Worm (Caenorhabditis elegans) whole organism, L3 larva: ENCODE measurements around the gene T02B11.8.

ENCODE experiments used
- R02D3.7 ChIP-seq: fragments of 150-350 bp; optimal IDR thresholded peaks from 2 replicates; lab custom pipeline; 2014; ENCODE audit warnings: missing biosample characterization, missing genetic modification characterization
- ZK546.5 ChIP-seq: sonication (generic microtip); optimal IDR thresholded peaks from 2 replicates; lab custom pipeline; 2017; ENCODE audit warnings: missing biosample characterization, missing genetic modification characterization
- aly-2 ChIP-seq: fragments of 150-350 bp; optimal IDR thresholded peaks from 2 replicates; lab custom pipeline; 2014; ENCODE audit warnings: missing biosample characterization, missing genetic modification characterization
- ama-1 ChIP-seq: fragments of 150-350 bp; optimal IDR thresholded peaks from 2 replicates; lab custom pipeline; 2018
- ceh-28 ChIP-seq: fragments of 150-350 bp; optimal IDR thresholded peaks from 2 replicates; lab custom pipeline; 2014; ENCODE audit warnings: missing biosample characterization, missing genetic modification reagents, missing genetic modification characterization
- ceh-82 ChIP-seq: fragments of 150-350 bp; optimal IDR thresholded peaks from 2 replicates; lab custom pipeline; 2014; ENCODE audit warnings: missing biosample characterization, missing genetic modification characterization
- ceh-9 ChIP-seq: sonication (generic microtip); optimal IDR thresholded peaks from 2 replicates; lab custom pipeline; 2018; ENCODE audit warnings: missing biosample characterization, missing genetic modification characterization
- egl-27 ChIP-seq: sonication (generic microtip); optimal IDR thresholded peaks from 4 replicates; lab custom pipeline; 2017; ENCODE audit warnings: missing biosample characterization, missing genetic modification reagents, missing genetic modification characterization
- elt-1 ChIP-seq: fragments of 150-350 bp; optimal IDR thresholded peaks from 2 replicates; lab custom pipeline; 2014; ENCODE audit warnings: missing biosample characterization, missing genetic modification characterization
- elt-2 ChIP-seq: sonication (generic microtip); optimal IDR thresholded peaks from 2 replicates; lab custom pipeline; 2016; ENCODE audit warnings: missing genetic modification reagents, mild to moderate bottlenecking, missing genetic modification characterization, missing compliant biosample characterization
- elt-3 ChIP-seq, 3 experiments: fragments of 150-350 bp in 1 of 3; sonication (generic microtip) in 2 of 3; optimal IDR thresholded peaks; 2 replicates in 2 of 3; 4 replicates in 1 of 3; lab custom pipeline; 2014 to 2017; ENCODE audit warnings: missing biosample characterization in 3 of 3, missing genetic modification characterization in 3 of 3
- fkh-10 ChIP-seq: sonication (generic microtip); optimal IDR thresholded peaks from 2 replicates; lab custom pipeline; 2017; ENCODE audit warnings: missing biosample characterization, missing genetic modification reagents, missing genetic modification characterization
- fkh-2 ChIP-seq: fragments of 150-350 bp; optimal IDR thresholded peaks from 2 replicates; lab custom pipeline; 2014; ENCODE audit warnings: missing biosample characterization, missing genetic modification reagents, missing genetic modification characterization
- fos-1 ChIP-seq: fragments of 150-350 bp; optimal IDR thresholded peaks from 2 replicates; lab custom pipeline; 2014; ENCODE audit warnings: missing biosample characterization, missing genetic modification characterization
- hmg-11 ChIP-seq: sonication (generic microtip); optimal IDR thresholded peaks from 2 replicates; lab custom pipeline; 2016; ENCODE audit warnings: missing genetic modification characterization, missing compliant biosample characterization
- jun-1 ChIP-seq: fragments of 150-350 bp; optimal IDR thresholded peaks from 2 replicates; lab custom pipeline; 2014; ENCODE audit warnings: missing biosample characterization, missing genetic modification reagents, missing genetic modification characterization
- lin-15B ChIP-seq: fragments of 150-350 bp; optimal IDR thresholded peaks from 2 replicates; lab custom pipeline; 2014; ENCODE audit warnings: missing biosample characterization, missing genetic modification characterization
- lin-39 ChIP-seq: fragments of 150-350 bp; optimal IDR thresholded peaks from 2 replicates; lab custom pipeline; 2018; ENCODE audit warnings: missing biosample characterization, missing genetic modification reagents, missing genetic modification characterization
- lsy-12 ChIP-seq: sonication (generic microtip); optimal IDR thresholded peaks from 2 replicates; lab custom pipeline; 2016; ENCODE audit warnings: mild to moderate bottlenecking, missing genetic modification characterization, missing compliant biosample characterization
- mdl-1 ChIP-seq: fragments of 150-350 bp; optimal IDR thresholded peaks from 2 replicates; lab custom pipeline; 2014; ENCODE audit warnings: missing biosample characterization, missing genetic modification characterization
- nhr-11 ChIP-seq: fragments of 150-350 bp; optimal IDR thresholded peaks from 2 replicates; lab custom pipeline; 2014; ENCODE audit warnings: missing biosample characterization, missing genetic modification characterization
- nhr-12 ChIP-seq: fragments of 150-350 bp; optimal IDR thresholded peaks from 2 replicates; lab custom pipeline; 2014; ENCODE audit warnings: missing biosample characterization, missing genetic modification characterization
- nhr-23 ChIP-seq: fragments of 150-350 bp; optimal IDR thresholded peaks from 2 replicates; lab custom pipeline; 2014; ENCODE audit warnings: missing biosample characterization, missing genetic modification reagents, missing genetic modification characterization
- nhr-237 ChIP-seq: fragments of 150-350 bp; optimal IDR thresholded peaks from 2 replicates; lab custom pipeline; 2014; ENCODE audit warnings: missing biosample characterization, missing genetic modification characterization
- nhr-25 ChIP-seq: sonication (generic microtip); optimal IDR thresholded peaks from 2 replicates; lab custom pipeline; 2017; ENCODE audit warnings: missing biosample characterization, missing genetic modification characterization
- nhr-28 ChIP-seq: fragments of 150-350 bp; optimal IDR thresholded peaks from 2 replicates; lab custom pipeline; 2014; ENCODE audit warnings: missing biosample characterization, missing genetic modification characterization
- nhr-76 ChIP-seq: fragments of 150-350 bp; sonication (generic microtip); optimal IDR thresholded peaks from 5 replicates; lab custom pipeline; 2014; ENCODE audit warnings: missing biosample characterization, missing genetic modification characterization
- nhr-77 ChIP-seq: fragments of 150-350 bp; optimal IDR thresholded peaks from 2 replicates; lab custom pipeline; 2014; ENCODE audit warnings: missing biosample characterization, missing genetic modification characterization
- pha-4 ChIP-seq: fragments of 150-350 bp; optimal IDR thresholded peaks from 2 replicates; lab custom pipeline; 2014; ENCODE audit warnings: missing biosample characterization, missing genetic modification reagents, missing genetic modification characterization
- pqm-1 ChIP-seq: fragments of 150-350 bp; optimal IDR thresholded peaks from 2 replicates; lab custom pipeline; 2017; ENCODE audit warnings: missing biosample characterization, missing genetic modification characterization, inconsistent platforms
- skn-1 ChIP-seq: fragments of 150-350 bp; optimal IDR thresholded peaks from 2 replicates; lab custom pipeline; 2014; ENCODE audit warnings: missing biosample characterization, missing genetic modification characterization
- unc-39 ChIP-seq: sonication (generic microtip); optimal IDR thresholded peaks from 4 replicates; lab custom pipeline; 2017; ENCODE audit warnings: missing biosample characterization, missing genetic modification characterization
- unc-62 ChIP-seq: fragments of 150-350 bp; sonication (generic microtip); optimal IDR thresholded peaks from 4 replicates; lab custom pipeline; 2014; ENCODE audit warnings: missing biosample characterization, missing genetic modification reagents, missing genetic modification characterization
- zag-1 ChIP-seq: fragments of 150-350 bp; optimal IDR thresholded peaks from 2 replicates; lab custom pipeline; 2014; ENCODE audit warnings: missing biosample characterization, missing genetic modification characterization
- ztf-11 ChIP-seq: fragments of 150-350 bp; optimal IDR thresholded peaks from 2 replicates; lab custom pipeline; 2014; ENCODE audit warnings: missing biosample characterization, missing genetic modification characterization
- ztf-4 ChIP-seq: fragments of 150-350 bp; optimal IDR thresholded peaks from 2 replicates; lab custom pipeline; 2014; ENCODE audit warnings: missing biosample characterization, missing genetic modification characterization

The T02B11.8 gene

ce11 chrV:878567-878966 is at the start of gene T02B11.8:
Gene T02B11.8, minus strand, starts transcription at chrV:878667.
- TF ChIP-seq R02D3.7 (tag; lab: Kevin White, UChicago) (no peak), fkh-10 (GFP tag; lab: Kevin White, UChicago) (no peak), nhr-28 (tag; lab: Kevin White, UChicago) (no peak), elt-2 (tag; lab: Kevin White, UChicago) (peak; percentile 45), unc-39 (tag; lab: Kevin White, UChicago) (no peak), nhr-25 (no peak)

ce11 chrV:917488-917887 is 39.0 kb upstream of the T02B11.8 start, which contains the start of gene H24K24.2:
Gene H24K24.2, plus strand, starts transcription at chrV:917788.
- TF ChIP-seq elt-2 (tag; lab: Kevin White, UChicago) (no peak), fos-1 (tag; lab: Kevin White, UChicago) (no peak), elt-3 (tag; optimal IDR thresholded peaks at IDR 0.05; lab: Kevin White, UChicago) (no peak), nhr-28 (tag; lab: Kevin White, UChicago) (no peak), nhr-77 (no peak), ceh-9 (tag; lab: Kevin White, UChicago) (no peak), ZK546.5 (tag; lab: Kevin White, UChicago) (no peak), lin-15B (tag; lab: Kevin White, UChicago) (no peak), nhr-23 (tag; lab: Kevin White, UChicago) (no peak), unc-39 (tag; lab: Kevin White, UChicago) (no peak), nhr-25 (no peak), egl-27 (no peak), fkh-2 (tag; lab: Kevin White, UChicago) (no peak), lin-39 (tag; lab: Kevin White, UChicago) (no peak), lsy-12 (tag; lab: Kevin White, UChicago) (no peak), ztf-4 (tag; lab: Kevin White, UChicago) (no peak), unc-62 (no peak), nhr-11 (no peak), ceh-82 (tag; lab: Kevin White, UChicago) (no peak)

ce11 chrV:915716-916115 is 37.2 kb upstream of the T02B11.8 start:
- TF ChIP-seq fkh-2 (tag; lab: Kevin White, UChicago) (no peak), ama-1 (no peak), ztf-4 (tag; lab: Kevin White, UChicago) (no peak), skn-1 (tag; lab: Kevin White, UChicago) (no peak), nhr-28 (tag; lab: Kevin White, UChicago) (no peak), R02D3.7 (tag; lab: Kevin White, UChicago) (no peak), lin-15B (tag; lab: Kevin White, UChicago) (no peak), elt-3 (tag; optimal IDR thresholded peaks at IDR 0.05; lab: Kevin White, UChicago) (no peak), nhr-77 (no peak), egl-27 (no peak), nhr-12 (tag; lab: Kevin White, UChicago) (no peak), elt-1 (tag; lab: Kevin White, UChicago) (no peak), ceh-9 (tag; lab: Kevin White, UChicago) (no peak), fkh-10 (GFP tag; lab: Kevin White, UChicago) (no peak)

- no peak for TF ChIP-seq nhr-237 (tag; lab: Kevin White, UChicago)
- no peak for TF ChIP-seq egl-27
- no peak for TF ChIP-seq nhr-76 (tag; lab: Kevin White, UChicago)
- no peak for TF ChIP-seq nhr-11
- no peak for TF ChIP-seq nhr-23 (tag; lab: Kevin White, UChicago)
- TF ChIP-seq ztf-11, result no peak
- no peak for TF ChIP-seq ceh-28 (tag; lab: Kevin White, UChicago)
- TF ChIP-seq aly-2, result no peak
- TF ChIP-seq ceh-9 (tag; lab: Kevin White, UChicago), result no peak
- TF ChIP-seq jun-1 (tag; lab: Kevin White, UChicago), result no peak
- TF ChIP-seq R02D3.7 (tag; lab: Kevin White, UChicago), result no peak
- TF ChIP-seq fkh-2 (tag; lab: Kevin White, UChicago), result no peak
- TF ChIP-seq pha-4, result no peak
- TF ChIP-seq lsy-12 (tag; lab: Kevin White, UChicago), result no peak
- TF ChIP-seq lin-15B (tag; lab: Kevin White, UChicago), result no peak
- TF ChIP-seq pqm-1 (tag; lab: Kevin White, UChicago), result no peak
- no peak for TF ChIP-seq skn-1 (tag; lab: Kevin White, UChicago)
These were observed 33.0 kb upstream of the T02B11.8 start, which contains the start of gene adh-5 for ce11 chrV:911474-911873. Gene adh-5, plus strand, starts transcription at chrV:911774.

- TF ChIP-seq mdl-1 (no peak), pha-4 (peak; percentile 17), hmg-11 (tag; lab: Kevin White, UChicago) (no peak), lin-15B (tag; lab: Kevin White, UChicago) (peak; percentile 55), nhr-25 (no peak), nhr-23 (tag; lab: Kevin White, UChicago) (no peak), egl-27 (no peak), elt-3 (tag; optimal IDR thresholded peaks at IDR 0.05; lab: Kevin White, UChicago) (peak in 1 of 3 experiments; percentile 61), pqm-1 (tag; lab: Kevin White, UChicago) (peak; percentile 79), elt-2 (tag; lab: Kevin White, UChicago) (peak; percentile 96), aly-2 (no peak), ZK546.5 (tag; lab: Kevin White, UChicago) (no peak), zag-1 (no peak), nhr-77 (no peak)
These were observed 32.1 kb upstream of the T02B11.8 start for ce11 chrV:910588-910987.
